Worm (Caenorhabditis elegans) whole organism, young adult: ENCODE measurements around the gene tpk-1.

ENCODE experiments used
- K11D2.4 ChIP-seq: fragments of 200-800 bp; sonication (Bioruptor generic); IDR thresholded peaks from 2 replicates; pipeline ENCODE4 v1.3.6; 2022; ENCODE audit warnings: missing genetic modification reagents, missing genetic modification characterization, missing compliant biosample characterization
- ama-1 ChIP-seq, 3 experiments: fragments of 150-350 bp in 1 of 3; sonication (generic microtip) in 2 of 3; optimal IDR thresholded peaks; 2 replicates each; lab custom pipeline; 2014 to 2018; ENCODE audit warnings: missing biosample characterization in 2 of 3, missing genetic modification characterization in 2 of 3, missing genetic modification reagents in 2 of 3
- cebp-2 ChIP-seq: fragments of 200-800 bp; sonication (Bioruptor generic); IDR thresholded peaks from 2 replicates; pipeline ENCODE4 v1.3.6; 2022; ENCODE audit warnings: missing genetic modification characterization, missing compliant biosample characterization
- gei-17 ChIP-seq: fragments of 200-800 bp; sonication (Bioruptor generic); optimal IDR thresholded peaks from 2 replicates; lab custom pipeline; 2018; ENCODE audit warnings: mild to moderate bottlenecking, missing genetic modification characterization, missing compliant biosample characterization
- mes-4 ChIP-seq: sonication (generic microtip); optimal IDR thresholded peaks from 2 replicates; lab custom pipeline; 2016; ENCODE audit warnings: missing genotype, missing genetic modification characterization, missing compliant biosample characterization
- nhr-179 ChIP-seq: sonication (generic microtip); optimal IDR thresholded peaks from 2 replicates; lab custom pipeline; 2016; ENCODE audit warnings: mild to moderate bottlenecking, missing genetic modification characterization, missing compliant biosample characterization

ce11 chrIII:8922061-8922460 is 10.1 kb downstream of the tpk-1 start:
- no peak for TF ChIP-seq cebp-2 (GFP tag; lab: Robert Waterston, UW)
- peak; percentile 63 for TF ChIP-seq ama-1 (optimal IDR thresholded peaks at IDR 0.05; lab: Kevin White, UChicago)
- TF ChIP-seq ama-1 (GFP tag; optimal IDR thresholded peaks at IDR 0.05; lab: Kevin White, UChicago) = no peak
- TF ChIP-seq gei-17 = no peak
- no peak for TF ChIP-seq mes-4 (tag; lab: Kevin White, UChicago)
- TF ChIP-seq nhr-179 (tag; lab: Kevin White, UChicago) = no peak
- no peak for TF ChIP-seq K11D2.4 (GFP tag; lab: Robert Waterston, UW)
